Fruit fly (Drosophila melanogaster) whole organism, embryonic: ENCODE measurements around the gene Osi17.

ENCODE experiments used
- B-H2 ChIP-seq: fragments of 200-800 bp; sonication (Bioruptor generic); optimal IDR thresholded peaks from 2 replicates; lab custom pipeline; 2018; ENCODE audit warnings: missing biosample characterization, mild to moderate bottlenecking, missing genetic modification characterization
- CG11504 ChIP-seq: fragments of 200-800 bp; sonication (Bioruptor generic); optimal IDR thresholded peaks from 3 replicates; lab custom pipeline; 2019; ENCODE audit warnings: missing biosample characterization, mild to moderate bottlenecking, missing genetic modification characterization, moderate library complexity
- CG12071 ChIP-seq: fragments of 200-800 bp; sonication (Bioruptor generic); optimal IDR thresholded peaks from 3 replicates; lab custom pipeline; 2018; ENCODE audit warnings: missing biosample characterization, mild to moderate bottlenecking, missing genetic modification characterization
- CG13775 ChIP-seq: fragments of 200-800 bp; sonication (Bioruptor generic); optimal IDR thresholded peaks from 3 replicates; lab custom pipeline; 2017; ENCODE audit warnings: missing biosample characterization, mild to moderate bottlenecking, missing genetic modification characterization
- CG17328 ChIP-seq: fragments of 200-800 bp; sonication (Bioruptor generic); IDR thresholded peaks from 2 replicates; pipeline ENCODE4 v1.3.6; 2022; ENCODE audit warnings: missing biosample characterization, missing genetic modification characterization
- CG17568 ChIP-seq: fragments of 200-800 bp; sonication (Bioruptor generic); optimal IDR thresholded peaks from 2 replicates; lab custom pipeline; 2018; ENCODE audit warnings: missing biosample characterization, mild to moderate bottlenecking, missing genetic modification characterization, moderate library complexity
- CG17829 ChIP-seq: fragments of 200-800 bp; optimal IDR thresholded peaks from 2 replicates; lab custom pipeline; 2019; ENCODE audit warnings: missing biosample characterization, mild to moderate bottlenecking, missing genetic modification characterization, moderate library complexity
- CG1792 ChIP-seq: fragments of 200-800 bp; sonication (Bioruptor generic); optimal IDR thresholded peaks from 2 replicates; lab custom pipeline; 2016; ENCODE audit warnings: missing biosample characterization, missing genetic modification characterization
- CG18619 ChIP-seq: fragments of 200-800 bp; sonication (Bioruptor generic); optimal IDR thresholded peaks from 3 replicates; lab custom pipeline; 2017; ENCODE audit warnings: missing biosample characterization, mild to moderate bottlenecking, missing genetic modification characterization
- CG31388 ChIP-seq: fragments of 200-800 bp; sonication (Bioruptor generic); optimal IDR thresholded peaks from 2 replicates; lab custom pipeline; 2016; ENCODE audit warnings: missing biosample characterization, missing genetic modification characterization
- CG31441 ChIP-seq: fragments of 200-800 bp; sonication (Bioruptor generic); IDR thresholded peaks from 2 replicates; pipeline ENCODE4 v1.3.6; 2022; ENCODE audit warnings: missing biosample characterization, missing genetic modification characterization
- CG32767 ChIP-seq: fragments of 200-800 bp; sonication (Bioruptor generic); IDR thresholded peaks from 2 replicates; pipeline ENCODE4 v1.3.6; 2022; ENCODE audit warnings: missing biosample characterization, missing genetic modification characterization
- CG42726 ChIP-seq: fragments of 200-800 bp; sonication (Bioruptor generic); IDR thresholded peaks from 2 replicates; pipeline ENCODE4 v1.3.6; 2022; ENCODE audit warnings: missing biosample characterization, missing genetic modification characterization; ENCODE audit not compliant: partially characterized antibody
- CG4730 ChIP-seq: fragments of 200-800 bp; sonication (Bioruptor generic); IDR thresholded peaks from 2 replicates; pipeline ENCODE4 v1.3.6; 2022; ENCODE audit warnings: missing biosample characterization, missing genetic modification characterization
- CG4820 ChIP-seq: fragments of 200-800 bp; sonication (Bioruptor generic); optimal IDR thresholded peaks from 3 replicates; lab custom pipeline; 2016; ENCODE audit warnings: missing biosample characterization, missing genetic modification characterization
- CG4854 ChIP-seq: fragments of 200-800 bp; sonication (Bioruptor generic); optimal IDR thresholded peaks from 2 replicates; lab custom pipeline; 2016; ENCODE audit warnings: missing biosample characterization, missing genetic modification characterization, inconsistent platforms
- CG6683 ChIP-seq: fragments of 200-800 bp; sonication (Bioruptor generic); optimal IDR thresholded peaks from 2 replicates; lab custom pipeline; 2017; ENCODE audit warnings: missing biosample characterization, mild to moderate bottlenecking, missing genetic modification characterization, missing genetic modification reagents
- CG9817 ChIP-seq: fragments of 200-800 bp; sonication (Bioruptor generic); optimal IDR thresholded peaks from 2 replicates; lab custom pipeline; 2018; ENCODE audit warnings: missing biosample characterization, mild to moderate bottlenecking, missing genetic modification characterization, moderate library complexity
- CG9932 ChIP-seq: fragments of 200-800 bp; sonication (Bioruptor generic); IDR thresholded peaks from 2 replicates; pipeline ENCODE4 v1.3.6; 2022; ENCODE audit warnings: missing biosample characterization, missing genetic modification characterization
- Doc3 ChIP-seq: fragments of 200-800 bp; sonication (Bioruptor generic); IDR thresholded peaks from 3 replicates; pipeline ENCODE4 v1.3.6; 2022; ENCODE audit warnings: missing biosample characterization, missing genetic modification characterization; ENCODE audit not compliant: partially characterized antibody
- E2f1 ChIP-seq: fragments of 200-800 bp; sonication (Bioruptor generic); IDR thresholded peaks from 2 replicates; pipeline ENCODE4 v1.3.6; 2022; ENCODE audit warnings: missing biosample characterization, missing genetic modification characterization
- Gug ChIP-seq: fragments of 200-800 bp; sonication (Bioruptor generic); IDR thresholded peaks from 4 replicates; pipeline ENCODE4 v1.3.6; 2022; ENCODE audit warnings: missing biosample characterization, missing genetic modification characterization
- MBD-R2 ChIP-seq: fragments of 200-800 bp; sonication (Bioruptor generic); IDR thresholded peaks from 2 replicates; pipeline ENCODE4 v1.3.6; 2022; ENCODE audit warnings: missing biosample characterization, missing genetic modification characterization
- NfI ChIP-seq: fragments of 200-800 bp; sonication (Bioruptor generic); optimal IDR thresholded peaks from 3 replicates; lab custom pipeline; 2018; ENCODE audit warnings: missing biosample characterization, mild to moderate bottlenecking, missing genetic modification characterization, moderate library complexity
- PHDP ChIP-seq: fragments of 200-800 bp; sonication (Bioruptor generic); optimal IDR thresholded peaks from 3 replicates; lab custom pipeline; 2018; ENCODE audit warnings: missing biosample characterization, mild to moderate bottlenecking, missing genetic modification characterization, moderate library complexity
- Pdp1 ChIP-seq, 2 experiments: fragments of 200-800 bp; sonication (Bioruptor generic); optimal IDR thresholded peaks; 3 replicates each; lab custom pipeline; 2016; ENCODE audit warnings: missing biosample characterization in 2 of 2, missing genetic modification characterization in 2 of 2, mild to moderate bottlenecking in 1 of 2, moderate library complexity in 1 of 2
- Rfx ChIP-seq: fragments of 200-800 bp; sonication (Bioruptor generic); IDR thresholded peaks from 2 replicates; pipeline ENCODE4 v1.3.6; 2022; ENCODE audit warnings: missing biosample characterization, missing genetic modification characterization
- Rx ChIP-seq: fragments of 200-800 bp; sonication (Bioruptor generic); IDR thresholded peaks from 2 replicates; pipeline ENCODE4 v1.3.6; 2022; ENCODE audit warnings: missing biosample characterization, missing genetic modification characterization
- Six4 ChIP-seq: fragments of 200-800 bp; sonication (Bioruptor generic); optimal IDR thresholded peaks from 2 replicates; lab custom pipeline; 2016; ENCODE audit warnings: missing biosample characterization, missing genetic modification characterization
- Xrp1 ChIP-seq: fragments of 200-800 bp; sonication (Bioruptor generic); IDR thresholded peaks from 2 replicates; pipeline ENCODE4 v1.3.6; 2022; ENCODE audit warnings: missing biosample characterization, missing genetic modification characterization
- abd-A ChIP-seq: fragments of 200-800 bp; sonication (Bioruptor generic); optimal IDR thresholded peaks from 3 replicates; lab custom pipeline; 2019; ENCODE audit warnings: missing biosample characterization, mild to moderate bottlenecking, missing genetic modification characterization, moderate library complexity
- ash1 ChIP-seq: fragments of 200-800 bp; sonication (Bioruptor generic); optimal IDR thresholded peaks from 2 replicates; lab custom pipeline; 2018; ENCODE audit warnings: missing biosample characterization, mild to moderate bottlenecking, missing genetic modification characterization
- chinmo ChIP-seq: fragments of 200-800 bp; sonication (Bioruptor generic); IDR thresholded peaks from 4 replicates; pipeline ENCODE4 v1.3.6; 2022; ENCODE audit warnings: missing biosample characterization, missing genetic modification characterization; ENCODE audit not compliant: partially characterized antibody
- da ChIP-seq: fragments of 200-800 bp; sonication (Bioruptor generic); optimal IDR thresholded peaks from 2 replicates; lab custom pipeline; 2016; ENCODE audit warnings: missing biosample characterization, missing genetic modification characterization
- dm ChIP-seq: fragments of 200-800 bp; sonication (Bioruptor generic); optimal IDR thresholded peaks from 3 replicates; lab custom pipeline; 2016; ENCODE audit warnings: missing biosample characterization, missing genetic modification characterization
- exex ChIP-seq: fragments of 200-800 bp; sonication (Bioruptor generic); optimal IDR thresholded peaks from 4 replicates; lab custom pipeline; 2018; ENCODE audit warnings: missing biosample characterization, mild to moderate bottlenecking, missing genetic modification characterization, moderate library complexity
- gfzf ChIP-seq: fragments of 200-800 bp; sonication (Bioruptor generic); optimal IDR thresholded peaks from 2 replicates; lab custom pipeline; 2016; ENCODE audit warnings: missing biosample characterization, mild to moderate bottlenecking, missing genetic modification characterization, moderate library complexity
- grau ChIP-seq: fragments of 200-800 bp; optimal IDR thresholded peaks from 3 replicates; lab custom pipeline; 2019; ENCODE audit warnings: missing biosample characterization, mild to moderate bottlenecking, missing genetic modification characterization, moderate library complexity
- hb ChIP-seq: fragments of 200-800 bp; sonication (Bioruptor generic); IDR thresholded peaks from 3 replicates; pipeline ENCODE4 v1.3.6; 2022; ENCODE audit warnings: missing biosample characterization, missing genetic modification characterization; ENCODE audit not compliant: partially characterized antibody
- her ChIP-seq: fragments of 200-800 bp; sonication (Bioruptor generic); optimal IDR thresholded peaks from 2 replicates; lab custom pipeline; 2016; ENCODE audit warnings: missing biosample characterization, missing genetic modification characterization
- kah ChIP-seq: fragments of 200-800 bp; sonication (Bioruptor generic); optimal IDR thresholded peaks from 2 replicates; lab custom pipeline; 2018; ENCODE audit warnings: missing biosample characterization, mild to moderate bottlenecking, missing genetic modification characterization
- lbe ChIP-seq: fragments of 200-800 bp; sonication (Bioruptor generic); optimal IDR thresholded peaks from 2 replicates; lab custom pipeline; 2016; ENCODE audit warnings: missing biosample characterization, mild to moderate bottlenecking, missing genetic modification characterization
- phol ChIP-seq: fragments of 200-800 bp; sonication (Bioruptor generic); optimal IDR thresholded peaks from 3 replicates; lab custom pipeline; 2018; ENCODE audit warnings: missing biosample characterization, mild to moderate bottlenecking, missing genetic modification characterization, moderate library complexity
- ro ChIP-seq: fragments of 200-800 bp; sonication (Bioruptor generic); IDR thresholded peaks from 2 replicates; pipeline ENCODE4 v1.3.6; 2022; ENCODE audit warnings: missing biosample characterization, missing genetic modification characterization
- sd ChIP-seq: fragments of 200-800 bp; sonication (Bioruptor generic); optimal IDR thresholded peaks from 3 replicates; lab custom pipeline; 2018; ENCODE audit warnings: missing biosample characterization, mild to moderate bottlenecking, missing genetic modification characterization, moderate library complexity
- seq ChIP-seq: fragments of 200-800 bp; sonication (Bioruptor generic); IDR thresholded peaks from 2 replicates; pipeline ENCODE4 v1.3.6; 2022; ENCODE audit warnings: missing biosample characterization, missing genetic modification characterization
- sob ChIP-seq: fragments of 200-800 bp; sonication (Bioruptor generic); IDR thresholded peaks from 2 replicates; pipeline ENCODE4 v1.3.6; 2022; ENCODE audit warnings: missing biosample characterization, missing genetic modification characterization
- tll ChIP-seq, 2 experiments: fragments of 200-800 bp in 1 of 2; fragments of >200 bp in 1 of 2; sonication (Bioruptor generic) in 1 of 2; optimal IDR thresholded peaks; 2 replicates each; lab custom pipeline; 2017 to 2019; ENCODE audit warnings: missing biosample characterization in 2 of 2, missing genetic modification characterization in 2 of 2, mild to moderate bottlenecking in 1 of 2, moderate library complexity in 1 of 2
- wek ChIP-seq: fragments of 200-800 bp; sonication (Bioruptor generic); optimal IDR thresholded peaks from 3 replicates; lab custom pipeline; 2018; ENCODE audit warnings: missing biosample characterization, mild to moderate bottlenecking, missing genetic modification characterization, moderate library complexity
- z ChIP-seq: fragments of 200-800 bp; sonication (Bioruptor generic); IDR thresholded peaks from 3 replicates; pipeline ENCODE4 v1.3.6; 2022; ENCODE audit warnings: missing biosample characterization, missing genetic modification characterization
- zfh2 ChIP-seq: fragments of 200-800 bp; sonication (Bioruptor generic); optimal IDR thresholded peaks from 2 replicates; lab custom pipeline; 2016; ENCODE audit warnings: missing biosample characterization, missing genetic modification characterization

Gene Osi17

dm6 chr3R:6345814-6346213, 34.2 kb downstream of the Osi17 start, which contains the start of the genes SmD2 and CG18048 (continued):
- TF ChIP-seq Six4: no peak
- TF ChIP-seq MBD-R2 (GFP tag; lab: Robert Waterston, UW): peak; percentile 92
- TF ChIP-seq B-H2 (GFP tag; lab: Kevin White, UChicago): no peak
- no peak for TF ChIP-seq CG12071 (GFP tag; lab: Kevin White, UChicago)
- no peak for TF ChIP-seq kah (GFP tag; lab: Kevin White, UChicago)
- peak; percentile 86 for TF ChIP-seq gfzf (GFP tag; lab: Kevin White, UChicago)
- TF ChIP-seq seq: no peak
- TF ChIP-seq sd (tag; lab: Kevin White, UChicago): peak; percentile 80
- TF ChIP-seq ash1 (GFP tag; lab: Kevin White, UChicago): no peak
- no peak for TF ChIP-seq da
- TF ChIP-seq Rfx (GFP tag; lab: Robert Waterston, UW): no peak
- no peak for TF ChIP-seq exex (tag; lab: Kevin White, UChicago)
- TF ChIP-seq CG42726: peak; percentile 39; the same call in 1 of the 2 replicates
- TF ChIP-seq CG32767 (GFP tag; lab: Robert Waterston, UW): no peak
- TF ChIP-seq z (GFP tag; lab: Robert Waterston, UW): no peak
- peak; percentile 73 for TF ChIP-seq phol (tag; lab: Kevin White, UChicago)
- TF ChIP-seq CG31388: no peak
- no peak for TF ChIP-seq CG4730
- TF ChIP-seq CG4854 (GFP tag; lab: Kevin White, UChicago): peak; percentile 18
- peak; percentile 13 for TF ChIP-seq zfh2 (GFP tag; lab: Kevin White, UChicago)
- no peak for TF ChIP-seq ro
- TF ChIP-seq CG6683 (GFP tag; lab: Kevin White, UChicago): no peak
- TF ChIP-seq her (GFP tag; lab: Kevin White, UChicago): no peak
- TF ChIP-seq sob (GFP tag; lab: Robert Waterston, UW): no peak
- peak; percentile 27 for TF ChIP-seq CG13775 (GFP tag; lab: Kevin White, UChicago)
- peak; percentile 68 for TF ChIP-seq dm (GFP tag; lab: Kevin White, UChicago)
- no peak for TF ChIP-seq CG1792 (GFP tag; lab: Kevin White, UChicago)
- TF ChIP-seq Pdp1 (GFP tag; optimal IDR thresholded peaks at IDR 0.05; lab: Kevin White, UChicago): peak in 1 of 2 experiments; percentile 47
- no peak for TF ChIP-seq abd-A (tag; lab: Kevin White, UChicago)
- peak; percentile 33; the same call in 1 of the 2 replicates for TF ChIP-seq CG31441 (GFP tag; lab: Robert Waterston, UW)
- TF ChIP-seq CG4820: no peak
- TF ChIP-seq CG9932: peak; percentile 30; the same call in 1 of the 2 replicates
- no peak for TF ChIP-seq wek (GFP tag; lab: Kevin White, UChicago)
- TF ChIP-seq CG9817 (tag; lab: Kevin White, UChicago): peak; percentile 15
- TF ChIP-seq NfI (GFP tag; lab: Kevin White, UChicago): no peak
- peak; percentile 57; the same call in 1 of the 3 replicates for TF ChIP-seq hb (GFP tag; lab: Robert Waterston, UW)
- TF ChIP-seq tll (GFP tag; optimal IDR thresholded peaks at IDR 0.05; lab: Kevin White, UChicago): peak in 1 of 2 experiments; percentile 27
- TF ChIP-seq chinmo (GFP tag; lab: Robert Waterston, UW): no peak
- TF ChIP-seq CG17568: no peak
- peak; percentile 45 for TF ChIP-seq CG17829 (tag; lab: Kevin White, UChicago)
- no peak for TF ChIP-seq PHDP (tag; lab: Kevin White, UChicago)
- peak; percentile 74 for TF ChIP-seq Doc3 (GFP tag; lab: Robert Waterston, UW)
- peak; percentile 33 for TF ChIP-seq grau (tag; lab: Kevin White, UChicago)
- no peak for TF ChIP-seq Gug (GFP tag; lab: Robert Waterston, UW)
- TF ChIP-seq E2f1 (GFP tag; lab: Robert Waterston, UW): no peak
- TF ChIP-seq CG18619: no peak
- TF ChIP-seq CG17328 (GFP tag; lab: Robert Waterston, UW): no peak
- no peak for TF ChIP-seq lbe (GFP tag; lab: Kevin White, UChicago)
- TF ChIP-seq Rx (GFP tag; lab: Robert Waterston, UW): no peak
- TF ChIP-seq Xrp1 (GFP tag; lab: Robert Waterston, UW): no peak
- TF ChIP-seq CG11504 (tag; lab: Kevin White, UChicago): peak; percentile 38
